Worm (Caenorhabditis elegans) whole organism, midembryonic: Measurements from ENCODE around the gene Y39A1A.9.

ENCODE experiments used
- klf-2 ChIP-seq: fragments of 200-800 bp; sonication (Bioruptor generic); conservative IDR thresholded peaks from 2 replicates; pipeline ENCODE4 v1.3.6; 2022; ENCODE audit warnings: missing genetic modification reagents, missing genetic modification characterization, missing compliant biosample characterization
- ref-1 ChIP-seq: fragments of 200-800 bp; sonication (Bioruptor generic); conservative IDR thresholded peaks from 2 replicates; pipeline ENCODE4 v1.3.6; 2022; ENCODE audit warnings: missing genetic modification reagents, missing genetic modification characterization, missing compliant biosample characterization

DNA sequence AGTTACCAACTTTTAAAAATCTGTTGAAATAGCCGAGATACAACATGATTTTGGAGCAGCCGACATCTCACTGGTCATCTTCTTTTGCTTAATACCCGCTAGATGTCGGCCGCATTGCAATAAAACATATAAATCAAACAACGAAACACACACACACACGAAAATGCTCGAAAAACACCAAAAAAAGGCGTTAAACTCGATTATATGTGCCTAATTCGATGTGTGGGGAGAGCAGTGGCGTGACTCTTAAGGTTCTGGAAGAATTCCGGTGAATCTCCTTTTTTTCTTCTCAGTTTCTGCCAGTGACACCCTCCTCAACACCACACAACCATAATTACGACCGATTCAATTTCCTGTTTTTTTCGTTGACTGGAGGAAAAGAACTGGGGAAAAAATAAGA, 53.1 kb downstream of the Y39A1A.9 start:
- no peak for TF ChIP-seq klf-2 (GFP tag; lab: Robert Waterston, UW)
- TF ChIP-seq ref-1 (GFP tag; lab: Robert Waterston, UW): no peak
